Fruit fly (Drosophila melanogaster) whole organism, embryonic: ENCODE data around the gene CG31077.
A peak's percentile ranks its signal among the peaks of the same experiment; 100 is the strongest.

Source experiments
- Ada2b ChIP-seq: fragments of 200-800 bp; sonication (Bioruptor generic); IDR thresholded peaks from 2 replicates; pipeline ENCODE4 v1.3.6; 2022; ENCODE audit warnings: missing biosample characterization, missing genetic modification characterization
- Atf-2 ChIP-seq: fragments of 200-800 bp; sonication (Bioruptor generic); optimal IDR thresholded peaks from 2 replicates; lab custom pipeline; 2016; ENCODE audit warnings: missing biosample characterization, missing genetic modification characterization
- Blimp-1 ChIP-seq: fragments of 200-800 bp; sonication (Bioruptor generic); optimal IDR thresholded peaks from 3 replicates; lab custom pipeline; 2018; ENCODE audit warnings: missing biosample characterization, missing genetic modification characterization, mild to moderate bottlenecking, moderate library complexity, missing genetic modification reagents
- Bteb2 ChIP-seq: fragments of 200-800 bp; sonication (Bioruptor generic); optimal IDR thresholded peaks from 2 replicates; lab custom pipeline; 2016; ENCODE audit warnings: missing biosample characterization, missing genetic modification characterization
- CG10366 ChIP-seq: fragments of 200-800 bp; sonication (Bioruptor generic); IDR thresholded peaks from 2 replicates; pipeline ENCODE4 v1.3.6; 2022; ENCODE audit warnings: missing biosample characterization, missing genetic modification characterization
- CG11696 ChIP-seq: fragments of 200-800 bp; sonication (Bioruptor generic); IDR thresholded peaks from 2 replicates; pipeline ENCODE4 v1.3.6; 2022; ENCODE audit warnings: missing biosample characterization, missing genetic modification characterization
- CG1233 ChIP-seq: fragments of 200-800 bp; sonication (Bioruptor generic); optimal IDR thresholded peaks from 4 replicates; lab custom pipeline; 2018; ENCODE audit warnings: missing biosample characterization, mild to moderate bottlenecking, missing genetic modification characterization
- CG12942 ChIP-seq: fragments of 200-800 bp; sonication (Bioruptor generic); optimal IDR thresholded peaks from 3 replicates; lab custom pipeline; 2016; ENCODE audit warnings: missing biosample characterization, missing genetic modification characterization
- CG17328 ChIP-seq: fragments of 200-800 bp; sonication (Bioruptor generic); IDR thresholded peaks from 2 replicates; pipeline ENCODE4 v1.3.6; 2022; ENCODE audit warnings: missing biosample characterization, missing genetic modification characterization
- CG17802 ChIP-seq: fragments of 200-800 bp; sonication (Bioruptor generic); optimal IDR thresholded peaks from 2 replicates; lab custom pipeline; 2018; ENCODE audit warnings: missing biosample characterization, mild to moderate bottlenecking, missing genetic modification characterization, moderate library complexity
- CG17829 ChIP-seq: fragments of 200-800 bp; optimal IDR thresholded peaks from 2 replicates; lab custom pipeline; 2019; ENCODE audit warnings: missing biosample characterization, mild to moderate bottlenecking, missing genetic modification characterization, moderate library complexity
- CG18764 ChIP-seq: fragments of 200-800 bp; sonication (Bioruptor generic); optimal IDR thresholded peaks from 3 replicates; lab custom pipeline; 2016; ENCODE audit warnings: missing biosample characterization, missing genetic modification characterization
- CG4282 ChIP-seq: fragments of 200-800 bp; sonication (Bioruptor generic); optimal IDR thresholded peaks from 2 replicates; lab custom pipeline; 2016; ENCODE audit warnings: missing biosample characterization, missing genetic modification characterization
- CG6654 ChIP-seq: fragments of 200-800 bp; sonication (Bioruptor generic); optimal IDR thresholded peaks from 2 replicates; lab custom pipeline; 2017; ENCODE audit warnings: missing biosample characterization, mild to moderate bottlenecking, missing genetic modification characterization
- CG6791 ChIP-seq: fragments of 200-800 bp; sonication (Bioruptor generic); IDR thresholded peaks from 3 replicates; pipeline ENCODE4 v1.3.6; 2022; ENCODE audit warnings: missing biosample characterization, missing genetic modification characterization; ENCODE audit not compliant: partially characterized antibody
- CG8924 ChIP-seq: fragments of 200-800 bp; optimal IDR thresholded peaks from 3 replicates; lab custom pipeline; 2019; ENCODE audit warnings: missing biosample characterization, mild to moderate bottlenecking, missing genetic modification characterization, moderate library complexity
- CG8944 ChIP-seq: fragments of 200-800 bp; sonication (Bioruptor generic); optimal IDR thresholded peaks from 3 replicates; lab custom pipeline; 2016; ENCODE audit warnings: missing biosample characterization, missing genetic modification characterization
- D19A ChIP-seq: fragments of 200-800 bp; optimal IDR thresholded peaks from 3 replicates; lab custom pipeline; 2019; ENCODE audit warnings: missing biosample characterization, mild to moderate bottlenecking, missing genetic modification characterization, moderate library complexity
- Doc2 ChIP-seq: fragments of 200-800 bp; sonication (Bioruptor generic); IDR thresholded peaks from 2 replicates; pipeline ENCODE4 v1.3.6; 2022; ENCODE audit warnings: missing biosample characterization, missing genetic modification characterization
- HmgD ChIP-seq: fragments of 200-800 bp; sonication (Bioruptor generic); optimal IDR thresholded peaks from 3 replicates; lab custom pipeline; 2016; ENCODE audit warnings: missing biosample characterization, missing genetic modification characterization
- Hmr ChIP-seq: fragments of 200-800 bp; sonication (Bioruptor generic); optimal IDR thresholded peaks from 3 replicates; lab custom pipeline; 2017; ENCODE audit warnings: mild to moderate bottlenecking, missing biosample characterization, missing genetic modification reagents, missing genetic modification characterization
- Lhr ChIP-seq: fragments of 200-800 bp; sonication (Bioruptor generic); optimal IDR thresholded peaks from 3 replicates; lab custom pipeline; 2017; ENCODE audit warnings: mild to moderate bottlenecking, missing biosample characterization, missing genetic modification reagents, missing genetic modification characterization
- MBD-R2 ChIP-seq: fragments of 200-800 bp; sonication (Bioruptor generic); IDR thresholded peaks from 2 replicates; pipeline ENCODE4 v1.3.6; 2022; ENCODE audit warnings: missing biosample characterization, missing genetic modification characterization
- Max ChIP-seq: fragments of 200-800 bp; sonication (Bioruptor generic); optimal IDR thresholded peaks from 2 replicates; lab custom pipeline; 2016; ENCODE audit warnings: missing biosample characterization, mild to moderate bottlenecking, missing genetic modification characterization
- NC2α ChIP-seq: fragments of 200-800 bp; sonication (Bioruptor generic); optimal IDR thresholded peaks from 2 replicates; lab custom pipeline; 2016; ENCODE audit warnings: missing biosample characterization, missing genetic modification characterization
- Optix ChIP-seq: fragments of 200-800 bp; sonication (Bioruptor generic); IDR thresholded peaks from 3 replicates; pipeline ENCODE4 v1.3.6; 2022; ENCODE audit warnings: missing biosample characterization, missing genetic modification characterization
- Side ChIP-seq: fragments of 200-800 bp; sonication (Bioruptor generic); optimal IDR thresholded peaks from 2 replicates; lab custom pipeline; 2016; ENCODE audit warnings: missing biosample characterization, missing genetic modification characterization
- YL-1 ChIP-seq: fragments of 200-800 bp; sonication (Bioruptor generic); optimal IDR thresholded peaks from 3 replicates; lab custom pipeline; 2017; ENCODE audit warnings: missing biosample characterization, mild to moderate bottlenecking, missing genetic modification characterization
- ato ChIP-seq: fragments of 200-800 bp; sonication (Bioruptor generic); IDR thresholded peaks from 2 replicates; pipeline ENCODE4 v1.3.6; 2022; ENCODE audit warnings: missing biosample characterization, missing genetic modification characterization; ENCODE audit not compliant: partially characterized antibody
- cato ChIP-seq: fragments of 200-800 bp; sonication (Bioruptor generic); optimal IDR thresholded peaks from 2 replicates; lab custom pipeline; 2016; ENCODE audit warnings: missing biosample characterization, missing genetic modification characterization, borderline replicate concordance
- crp ChIP-seq, 2 experiments: fragments of 200-800 bp; sonication (Bioruptor generic); optimal IDR thresholded peaks; 2 replicates in 1 of 2; 3 replicates in 1 of 2; lab custom pipeline; 2017; ENCODE audit warnings: missing biosample characterization in 2 of 2, missing genetic modification characterization in 2 of 2, mild to moderate bottlenecking in 1 of 2, moderate library complexity in 1 of 2
- da ChIP-seq: fragments of 200-800 bp; sonication (Bioruptor generic); optimal IDR thresholded peaks from 2 replicates; lab custom pipeline; 2016; ENCODE audit warnings: missing biosample characterization, missing genetic modification characterization
- dan ChIP-seq: fragments of 200-800 bp; sonication (Bioruptor generic); IDR thresholded peaks from 2 replicates; pipeline ENCODE4 v1.3.6; 2022; ENCODE audit warnings: missing biosample characterization, missing genetic modification characterization
- dimm ChIP-seq: fragments of 200-800 bp; sonication (Bioruptor generic); IDR thresholded peaks from 2 replicates; pipeline ENCODE4 v1.3.6; 2022; ENCODE audit warnings: missing biosample characterization, missing genetic modification characterization
- esg ChIP-seq: fragments of 200-800 bp; sonication (Bioruptor generic); conservative IDR thresholded peaks from 2 replicates; pipeline ENCODE4 v1.3.6; 2022; ENCODE audit warnings: missing biosample characterization, missing genetic modification characterization
- fd102C ChIP-seq: fragments of 200-800 bp; sonication (Bioruptor generic); optimal IDR thresholded peaks from 2 replicates; lab custom pipeline; 2018; ENCODE audit warnings: missing biosample characterization, mild to moderate bottlenecking, missing genetic modification characterization, moderate library complexity
- gce ChIP-seq: fragments of 200-800 bp; sonication (Bioruptor generic); IDR thresholded peaks from 3 replicates; pipeline ENCODE4 v1.3.6; 2022; ENCODE audit warnings: missing biosample characterization, missing genetic modification characterization
- gro ChIP-seq: fragments of 200-800 bp; sonication (Bioruptor generic); optimal IDR thresholded peaks from 2 replicates; lab custom pipeline; 2016; ENCODE audit warnings: missing biosample characterization, missing genetic modification characterization
- lmd ChIP-seq: fragments of 200-800 bp; sonication (Bioruptor generic); IDR thresholded peaks from 2 replicates; pipeline ENCODE4 v1.3.6; 2022; ENCODE audit warnings: missing biosample characterization, missing genetic modification characterization
- salm ChIP-seq: fragments of 200-800 bp; sonication (Bioruptor generic); optimal IDR thresholded peaks from 2 replicates; lab custom pipeline; 2018; ENCODE audit warnings: missing biosample characterization, mild to moderate bottlenecking, missing genetic modification characterization
- schlank ChIP-seq: fragments of 200-800 bp; sonication (Bioruptor generic); optimal IDR thresholded peaks from 2 replicates; lab custom pipeline; 2018; ENCODE audit warnings: missing biosample characterization, mild to moderate bottlenecking, missing genetic modification characterization
- sd ChIP-seq: fragments of 200-800 bp; sonication (Bioruptor generic); optimal IDR thresholded peaks from 3 replicates; lab custom pipeline; 2018; ENCODE audit warnings: missing biosample characterization, mild to moderate bottlenecking, missing genetic modification characterization, moderate library complexity
- sim ChIP-seq: fragments of 200-800 bp; sonication (Bioruptor generic); IDR thresholded peaks from 2 replicates; pipeline ENCODE4 v1.3.6; 2022; ENCODE audit warnings: missing biosample characterization, missing genetic modification characterization
- sima ChIP-seq: fragments of 200-800 bp; sonication (Bioruptor generic); optimal IDR thresholded peaks from 2 replicates; lab custom pipeline; 2016; ENCODE audit warnings: missing biosample characterization, missing genetic modification characterization
- ssp ChIP-seq: fragments of 200-800 bp; sonication (Bioruptor generic); IDR thresholded peaks from 2 replicates; pipeline ENCODE4 v1.3.6; 2022; ENCODE audit warnings: missing biosample characterization, missing genetic modification characterization
- tap ChIP-seq: fragments of 200-800 bp; optimal IDR thresholded peaks from 3 replicates; lab custom pipeline; 2019; ENCODE audit warnings: missing biosample characterization, mild to moderate bottlenecking, missing genetic modification characterization, moderate library complexity
- tll ChIP-seq, 2 experiments: fragments of 200-800 bp in 1 of 2; fragments of >200 bp in 1 of 2; sonication (Bioruptor generic) in 1 of 2; optimal IDR thresholded peaks; 2 replicates each; lab custom pipeline; 2017 to 2019; ENCODE audit warnings: missing biosample characterization in 2 of 2, missing genetic modification characterization in 2 of 2, mild to moderate bottlenecking in 1 of 2, moderate library complexity in 1 of 2
- trh ChIP-seq: fragments of 200-800 bp; sonication (Bioruptor generic); optimal IDR thresholded peaks from 2 replicates; lab custom pipeline; 2016; ENCODE audit warnings: missing biosample characterization, missing genetic modification characterization
- zen2 ChIP-seq: fragments of 200-800 bp; sonication (Bioruptor generic); IDR thresholded peaks from 3 replicates; pipeline ENCODE4 v1.3.6; 2022; ENCODE audit warnings: missing biosample characterization, missing genetic modification characterization; ENCODE audit not compliant: partially characterized antibody
- zf30C ChIP-seq: fragments of 200-800 bp; sonication (Bioruptor generic); optimal IDR thresholded peaks from 3 replicates; lab custom pipeline; 2018; ENCODE audit warnings: missing biosample characterization, mild to moderate bottlenecking, missing genetic modification characterization

Gene CG31077

dm6 chr3R:26954020-26954672 is 45.4 kb upstream of the CG31077 start (continued):
- TF ChIP-seq CG6791 (GFP tag; lab: Robert Waterston, UW) (no peak), zf30C (GFP tag; lab: Kevin White, UChicago) (no peak), schlank (tag; lab: Kevin White, UChicago) (no peak), Doc2 (GFP tag; lab: Robert Waterston, UW) (no peak), gce (GFP tag; lab: Robert Waterston, UW) (peak; percentile 32; the same call in 1 of the 3 replicates), sd (tag; lab: Kevin White, UChicago) (peak; percentile 92), ssp (GFP tag; lab: Robert Waterston, UW) (peak; percentile 78), D19A (tag; lab: Kevin White, UChicago) (peak; percentile 84), YL-1 (GFP tag; lab: Kevin White, UChicago) (peak; percentile 12), CG6654 (GFP tag; lab: Kevin White, UChicago) (no peak), tap (tag; lab: Kevin White, UChicago) (peak; percentile 66), zen2 (GFP tag; lab: Robert Waterston, UW) (no peak), gro (GFP tag; lab: Kevin White, UChicago) (no peak), CG18764 (GFP tag; lab: Kevin White, UChicago) (peak; percentile 57), da (GFP tag; lab: Kevin White, UChicago) (no peak), MBD-R2 (GFP tag; lab: Robert Waterston, UW) (peak; percentile 20; the same call in 1 of the 2 replicates), lmd (GFP tag; lab: Robert Waterston, UW) (peak; percentile 78), CG8924 (tag; lab: Kevin White, UChicago) (peak; percentile 86), CG17328 (GFP tag; lab: Robert Waterston, UW) (peak; percentile 88), CG4282 (GFP tag; lab: Kevin White, UChicago) (no peak), Max (GFP tag; lab: Kevin White, UChicago) (peak; percentile 16), dimm (GFP tag; lab: Robert Waterston, UW) (no peak), Side (GFP tag; lab: Kevin White, UChicago) (no peak), tll (GFP tag; optimal IDR thresholded peaks at IDR 0.05; lab: Kevin White, UChicago) (no peak), sima (no peak), CG17802 (tag; lab: Kevin White, UChicago) (peak; percentile 44), fd102C (no peak), Atf-2 (GFP tag; lab: Kevin White, UChicago) (no peak), NC2α (GFP tag; lab: Kevin White, UChicago) (no peak), CG17829 (tag; lab: Kevin White, UChicago) (peak; percentile 73), CG10366 (GFP tag; lab: Robert Waterston, UW) (peak; percentile 88), Optix (GFP tag; lab: Robert Waterston, UW) (0 out of 3 replicates have a peak, but pooled peaks have one; percentile 36), esg (GFP tag; lab: Robert Waterston, UW) (peak; percentile 74), CG11696 (peak; percentile 76), ato (no peak), trh (peak; percentile 46), sim (GFP tag; lab: Robert Waterston, UW) (no peak; the same call in 1 of the 2 replicates), Hmr (GFP tag; lab: Kevin White, UChicago) (peak; percentile 74), CG8944 (GFP tag; lab: Kevin White, UChicago) (no peak), CG1233 (peak; percentile 62), salm (tag; lab: Kevin White, UChicago) (peak; percentile 65), Ada2b (GFP tag; lab: Robert Waterston, UW) (peak; percentile 74), Bteb2 (GFP tag; lab: Kevin White, UChicago) (no peak), cato (no peak), dan (GFP tag; lab: Robert Waterston, UW) (no peak), Lhr (GFP tag; lab: Kevin White, UChicago) (peak; percentile 20), crp (GFP tag; optimal IDR thresholded peaks at IDR 0.05; lab: Kevin White, UChicago) (peak in 1 of 2 experiments; percentile 5), HmgD (GFP tag; lab: Kevin White, UChicago) (no peak), CG12942 (GFP tag; lab: Kevin White, UChicago) (peak; percentile 56), Blimp-1 (GFP tag; lab: Kevin White, UChicago) (peak; percentile 83)
